Worm (Caenorhabditis elegans) whole organism, L3 larva: ENCODE data around the gene Y47D3A.31.
A peak's percentile ranks its signal among the peaks of the same experiment; 100 is the strongest.

ENCODE experiments used
- R02D3.7 ChIP-seq: fragments of 150-350 bp; optimal IDR thresholded peaks from 2 replicates; lab custom pipeline; 2014; ENCODE audit warnings: missing biosample characterization, missing genetic modification characterization
- ZK546.5 ChIP-seq: sonication (generic microtip); optimal IDR thresholded peaks from 2 replicates; lab custom pipeline; 2017; ENCODE audit warnings: missing biosample characterization, missing genetic modification characterization
- aly-2 ChIP-seq: fragments of 150-350 bp; optimal IDR thresholded peaks from 2 replicates; lab custom pipeline; 2014; ENCODE audit warnings: missing biosample characterization, missing genetic modification characterization
- ama-1 ChIP-seq: fragments of 150-350 bp; optimal IDR thresholded peaks from 2 replicates; lab custom pipeline; 2018
- ceh-16 ChIP-seq: sonication (generic microtip); optimal IDR thresholded peaks from 2 replicates; lab custom pipeline; 2017; ENCODE audit warnings: missing biosample characterization, missing genetic modification characterization
- ceh-28 ChIP-seq: fragments of 150-350 bp; optimal IDR thresholded peaks from 2 replicates; lab custom pipeline; 2014; ENCODE audit warnings: missing biosample characterization, missing genetic modification reagents, missing genetic modification characterization
- ceh-82 ChIP-seq: fragments of 150-350 bp; optimal IDR thresholded peaks from 2 replicates; lab custom pipeline; 2014; ENCODE audit warnings: missing biosample characterization, missing genetic modification characterization
- ceh-9 ChIP-seq: sonication (generic microtip); optimal IDR thresholded peaks from 2 replicates; lab custom pipeline; 2018; ENCODE audit warnings: missing biosample characterization, missing genetic modification characterization
- daf-12 ChIP-seq: fragments of 150-350 bp; optimal IDR thresholded peaks from 2 replicates; lab custom pipeline; 2014; ENCODE audit warnings: missing biosample characterization, missing genetic modification reagents, missing genetic modification characterization
- egl-27 ChIP-seq: sonication (generic microtip); optimal IDR thresholded peaks from 4 replicates; lab custom pipeline; 2017; ENCODE audit warnings: missing biosample characterization, missing genetic modification reagents, missing genetic modification characterization
- egl-5 ChIP-seq: fragments of 150-350 bp; optimal IDR thresholded peaks from 2 replicates; lab custom pipeline; 2017; ENCODE audit warnings: missing biosample characterization, missing genetic modification reagents, missing genetic modification characterization, inconsistent platforms
- elt-1 ChIP-seq: fragments of 150-350 bp; optimal IDR thresholded peaks from 2 replicates; lab custom pipeline; 2014; ENCODE audit warnings: missing biosample characterization, missing genetic modification characterization
- elt-2 ChIP-seq: sonication (generic microtip); optimal IDR thresholded peaks from 2 replicates; lab custom pipeline; 2016; ENCODE audit warnings: missing genetic modification reagents, mild to moderate bottlenecking, missing genetic modification characterization, missing compliant biosample characterization
- elt-3 ChIP-seq, 3 experiments: fragments of 150-350 bp in 1 of 3; sonication (generic microtip) in 2 of 3; optimal IDR thresholded peaks; 2 replicates in 2 of 3; 4 replicates in 1 of 3; lab custom pipeline; 2014 to 2017; ENCODE audit warnings: missing biosample characterization in 3 of 3, missing genetic modification characterization in 3 of 3
- eor-1 ChIP-seq, 2 experiments: fragments of 150-350 bp; optimal IDR thresholded peaks; 2 replicates each; lab custom pipeline; 2014 to 2018; ENCODE audit warnings: missing biosample characterization in 2 of 2, missing genetic modification characterization in 2 of 2
- fkh-10 ChIP-seq: sonication (generic microtip); optimal IDR thresholded peaks from 2 replicates; lab custom pipeline; 2017; ENCODE audit warnings: missing biosample characterization, missing genetic modification reagents, missing genetic modification characterization
- fkh-2 ChIP-seq: fragments of 150-350 bp; optimal IDR thresholded peaks from 2 replicates; lab custom pipeline; 2014; ENCODE audit warnings: missing biosample characterization, missing genetic modification reagents, missing genetic modification characterization
- fos-1 ChIP-seq: fragments of 150-350 bp; optimal IDR thresholded peaks from 2 replicates; lab custom pipeline; 2014; ENCODE audit warnings: missing biosample characterization, missing genetic modification characterization
- hmg-11 ChIP-seq: sonication (generic microtip); optimal IDR thresholded peaks from 2 replicates; lab custom pipeline; 2016; ENCODE audit warnings: missing genetic modification characterization, missing compliant biosample characterization
- jun-1 ChIP-seq: fragments of 150-350 bp; optimal IDR thresholded peaks from 2 replicates; lab custom pipeline; 2014; ENCODE audit warnings: missing biosample characterization, missing genetic modification reagents, missing genetic modification characterization
- lin-15B ChIP-seq: fragments of 150-350 bp; optimal IDR thresholded peaks from 2 replicates; lab custom pipeline; 2014; ENCODE audit warnings: missing biosample characterization, missing genetic modification characterization
- lin-39 ChIP-seq: fragments of 150-350 bp; optimal IDR thresholded peaks from 2 replicates; lab custom pipeline; 2018; ENCODE audit warnings: missing biosample characterization, missing genetic modification reagents, missing genetic modification characterization
- lsy-12 ChIP-seq: sonication (generic microtip); optimal IDR thresholded peaks from 2 replicates; lab custom pipeline; 2016; ENCODE audit warnings: mild to moderate bottlenecking, missing genetic modification characterization, missing compliant biosample characterization
- mdl-1 ChIP-seq: fragments of 150-350 bp; optimal IDR thresholded peaks from 2 replicates; lab custom pipeline; 2014; ENCODE audit warnings: missing biosample characterization, missing genetic modification characterization
- mml-1 ChIP-seq: fragments of 150-350 bp; sonication (generic microtip); optimal IDR thresholded peaks from 3 replicates; lab custom pipeline; 2014; ENCODE audit warnings: missing biosample characterization, missing genetic modification characterization
- nfya-1 ChIP-seq: sonication (generic microtip); optimal IDR thresholded peaks from 2 replicates; lab custom pipeline; 2017; ENCODE audit warnings: missing genetic modification characterization, mild to moderate bottlenecking, missing compliant biosample characterization, antibody characterized with exemption, moderate library complexity; ENCODE audit not compliant: insufficient read depth
- nhr-11 ChIP-seq: fragments of 150-350 bp; optimal IDR thresholded peaks from 2 replicates; lab custom pipeline; 2014; ENCODE audit warnings: missing biosample characterization, missing genetic modification characterization
- nhr-12 ChIP-seq: fragments of 150-350 bp; optimal IDR thresholded peaks from 2 replicates; lab custom pipeline; 2014; ENCODE audit warnings: missing biosample characterization, missing genetic modification characterization
- nhr-23 ChIP-seq: fragments of 150-350 bp; optimal IDR thresholded peaks from 2 replicates; lab custom pipeline; 2014; ENCODE audit warnings: missing biosample characterization, missing genetic modification reagents, missing genetic modification characterization
- nhr-237 ChIP-seq: fragments of 150-350 bp; optimal IDR thresholded peaks from 2 replicates; lab custom pipeline; 2014; ENCODE audit warnings: missing biosample characterization, missing genetic modification characterization
- nhr-25 ChIP-seq: sonication (generic microtip); optimal IDR thresholded peaks from 2 replicates; lab custom pipeline; 2017; ENCODE audit warnings: missing biosample characterization, missing genetic modification characterization
- nhr-28 ChIP-seq: fragments of 150-350 bp; optimal IDR thresholded peaks from 2 replicates; lab custom pipeline; 2014; ENCODE audit warnings: missing biosample characterization, missing genetic modification characterization
- nhr-43 ChIP-seq: sonication (generic microtip); optimal IDR thresholded peaks from 2 replicates; lab custom pipeline; 2016; ENCODE audit warnings: mild to moderate bottlenecking, missing genetic modification characterization, missing compliant biosample characterization; ENCODE audit not compliant: poor library complexity, severe bottlenecking
- nhr-67 ChIP-seq: fragments of 150-350 bp; optimal IDR thresholded peaks from 2 replicates; lab custom pipeline; 2014; ENCODE audit warnings: missing biosample characterization, missing genetic modification characterization
- nhr-76 ChIP-seq: fragments of 150-350 bp; sonication (generic microtip); optimal IDR thresholded peaks from 5 replicates; lab custom pipeline; 2014; ENCODE audit warnings: missing biosample characterization, missing genetic modification characterization
- nhr-77 ChIP-seq: fragments of 150-350 bp; optimal IDR thresholded peaks from 2 replicates; lab custom pipeline; 2014; ENCODE audit warnings: missing biosample characterization, missing genetic modification characterization
- pha-4 ChIP-seq: fragments of 150-350 bp; optimal IDR thresholded peaks from 2 replicates; lab custom pipeline; 2014; ENCODE audit warnings: missing biosample characterization, missing genetic modification reagents, missing genetic modification characterization
- pqm-1 ChIP-seq: fragments of 150-350 bp; optimal IDR thresholded peaks from 2 replicates; lab custom pipeline; 2017; ENCODE audit warnings: missing biosample characterization, missing genetic modification characterization, inconsistent platforms
- sea-2 ChIP-seq: fragments of 150-350 bp; sonication (generic microtip); optimal IDR thresholded peaks from 4 replicates; lab custom pipeline; 2014; ENCODE audit warnings: missing biosample characterization, missing genetic modification reagents, missing genetic modification characterization
- skn-1 ChIP-seq: fragments of 150-350 bp; optimal IDR thresholded peaks from 2 replicates; lab custom pipeline; 2014; ENCODE audit warnings: missing biosample characterization, missing genetic modification characterization
- snpc-4 ChIP-seq: fragments of 150-350 bp; optimal IDR thresholded peaks from 2 replicates; lab custom pipeline; 2014; ENCODE audit warnings: missing biosample characterization, missing genetic modification characterization
- tbx-2 ChIP-seq: sonication (generic microtip); optimal IDR thresholded peaks from 2 replicates; lab custom pipeline; 2016; ENCODE audit warnings: mild to moderate bottlenecking, missing genetic modification characterization, missing compliant biosample characterization
- unc-39 ChIP-seq: sonication (generic microtip); optimal IDR thresholded peaks from 4 replicates; lab custom pipeline; 2017; ENCODE audit warnings: missing biosample characterization, missing genetic modification characterization
- unc-62 ChIP-seq: fragments of 150-350 bp; sonication (generic microtip); optimal IDR thresholded peaks from 4 replicates; lab custom pipeline; 2014; ENCODE audit warnings: missing biosample characterization, missing genetic modification reagents, missing genetic modification characterization
- zag-1 ChIP-seq: fragments of 150-350 bp; optimal IDR thresholded peaks from 2 replicates; lab custom pipeline; 2014; ENCODE audit warnings: missing biosample characterization, missing genetic modification characterization
- ztf-11 ChIP-seq: fragments of 150-350 bp; optimal IDR thresholded peaks from 2 replicates; lab custom pipeline; 2014; ENCODE audit warnings: missing biosample characterization, missing genetic modification characterization
- ztf-4 ChIP-seq: fragments of 150-350 bp; optimal IDR thresholded peaks from 2 replicates; lab custom pipeline; 2014; ENCODE audit warnings: missing biosample characterization, missing genetic modification characterization

Y47D3A.31 gene

DNA sequence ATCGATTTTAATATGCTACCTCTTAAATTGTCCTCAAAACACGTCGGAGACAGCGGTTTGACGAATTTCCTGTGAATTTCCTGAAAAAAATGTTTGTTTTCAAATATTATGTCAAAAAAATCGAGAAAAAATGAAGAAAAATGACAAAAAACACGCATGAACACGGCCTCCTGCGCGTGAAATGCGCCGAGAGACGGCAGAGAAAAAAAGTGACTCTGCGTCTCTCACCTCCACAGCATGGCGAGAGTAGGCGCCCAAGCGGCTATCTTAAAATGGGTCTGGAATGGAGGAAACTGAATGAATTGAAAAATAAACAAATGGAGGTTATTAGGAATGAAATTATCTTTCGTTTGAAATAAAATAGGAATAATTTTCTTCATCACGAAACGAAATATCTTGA, 46.2 kb downstream of the Y47D3A.31 start:
- TF ChIP-seq mml-1 (no peak), nhr-28 (tag; lab: Kevin White, UChicago) (no peak), jun-1 (tag; lab: Kevin White, UChicago) (peak; percentile 37), elt-1 (tag; lab: Kevin White, UChicago) (no peak), sea-2 (GFP tag; lab: Kevin White, UChicago) (no peak), nhr-12 (tag; lab: Kevin White, UChicago) (no peak), unc-39 (no peak), aly-2 (tag; lab: Kevin White, UChicago) (no peak), nhr-23 (peak; percentile 64), fkh-2 (tag; lab: Kevin White, UChicago) (no peak), nhr-25 (tag; lab: Kevin White, UChicago) (peak; percentile 25), eor-1 (tag; optimal IDR thresholded peaks at IDR 0.05; lab: Kevin White, UChicago) (no peak), snpc-4 (tag; lab: Kevin White, UChicago) (peak; percentile 56), unc-62 (no peak), nhr-237 (tag; lab: Kevin White, UChicago) (no peak), pha-4 (peak; percentile 45), nhr-43 (tag; lab: Kevin White, UChicago) (peak; percentile 69), ceh-9 (tag; lab: Kevin White, UChicago) (no peak), lsy-12 (tag; lab: Kevin White, UChicago) (peak; percentile 26), egl-27 (tag; lab: Kevin White, UChicago) (no peak), ama-1 (lab: Kevin White, UChicago) (no peak), nhr-67 (no peak), ztf-4 (no peak), egl-5 (tag; lab: Kevin White, UChicago) (no peak), ZK546.5 (no peak), daf-12 (tag; lab: Kevin White, UChicago) (no peak), ceh-16 (no peak), hmg-11 (tag; lab: Kevin White, UChicago) (peak; percentile 67), ceh-28 (tag; lab: Kevin White, UChicago) (peak; percentile 25), skn-1 (no peak), nhr-77 (tag; lab: Kevin White, UChicago) (peak; percentile 57), nfya-1 (tag; lab: Kevin White, UChicago) (peak; percentile 51), elt-2 (peak; percentile 38), ztf-11 (tag; lab: Kevin White, UChicago) (no peak), mdl-1 (tag; lab: Kevin White, UChicago) (no peak), lin-15B (tag; lab: Kevin White, UChicago) (peak; percentile 66), ceh-82 (tag; lab: Kevin White, UChicago) (peak; percentile 21), pqm-1 (tag; lab: Kevin White, UChicago) (no peak), nhr-76 (tag; lab: Kevin White, UChicago) (no peak), fos-1 (tag; lab: Kevin White, UChicago) (no peak), tbx-2 (tag; lab: Kevin White, UChicago) (no peak), lin-39 (tag; lab: Kevin White, UChicago) (peak; percentile 18), elt-3 (tag; optimal IDR thresholded peaks at IDR 0.05; lab: Kevin White, UChicago) (no peak), zag-1 (tag; lab: Kevin White, UChicago) (no peak), fkh-10 (GFP tag; lab: Kevin White, UChicago) (no peak), R02D3.7 (tag; lab: Kevin White, UChicago) (peak; percentile 40), nhr-11 (tag; lab: Kevin White, UChicago) (no peak)
